Fruit fly (Drosophila melanogaster) whole organism, embryonic: ENCODE data around the gene GNBP3.

ENCODE experiments used
- Abd-B ChIP-seq: fragments of 200-800 bp; sonication (Bioruptor generic); optimal IDR thresholded peaks from 2 replicates; lab custom pipeline; 2018; ENCODE audit warnings: missing biosample characterization, mild to moderate bottlenecking, missing genetic modification characterization, moderate library complexity
- Atf-2 ChIP-seq: fragments of 200-800 bp; sonication (Bioruptor generic); optimal IDR thresholded peaks from 2 replicates; lab custom pipeline; 2016; ENCODE audit warnings: missing biosample characterization, missing genetic modification characterization
- Awh ChIP-seq: fragments of 200-800 bp; sonication (Bioruptor generic); IDR thresholded peaks from 2 replicates; pipeline ENCODE4, ENCODE4 v1.3.6; 2022; ENCODE audit warnings: missing biosample characterization, missing genetic modification characterization
- Blimp-1 ChIP-seq: fragments of 200-800 bp; sonication (Bioruptor generic); optimal IDR thresholded peaks from 3 replicates; lab custom pipeline; 2018; ENCODE audit warnings: missing biosample characterization, missing genetic modification characterization, mild to moderate bottlenecking, moderate library complexity, missing genetic modification reagents
- CG13624 ChIP-seq: fragments of 200-800 bp; sonication (Bioruptor generic); optimal IDR thresholded peaks from 2 replicates; lab custom pipeline; 2016; ENCODE audit warnings: missing biosample characterization, missing genetic modification characterization
- CG14667 ChIP-seq: fragments of 200-800 bp; sonication (Bioruptor generic); IDR thresholded peaks from 2 replicates; pipeline ENCODE4 v1.3.6; 2022; ENCODE audit warnings: missing biosample characterization, missing genetic modification characterization
- CG14965 ChIP-seq: fragments of 200-800 bp; sonication (Bioruptor generic); optimal IDR thresholded peaks from 2 replicates; lab custom pipeline; 2016; ENCODE audit warnings: missing biosample characterization, missing genetic modification characterization, borderline replicate concordance
- CG2199 ChIP-seq: fragments of 200-800 bp; sonication (Bioruptor generic); IDR thresholded peaks from 3 replicates; pipeline ENCODE4 v1.3.6; 2022; ENCODE audit warnings: missing biosample characterization, missing genetic modification characterization
- CG31441 ChIP-seq: fragments of 200-800 bp; sonication (Bioruptor generic); IDR thresholded peaks from 2 replicates; pipeline ENCODE4 v1.3.6; 2022; ENCODE audit warnings: missing biosample characterization, missing genetic modification characterization
- CG32772 ChIP-seq: fragments of 200-800 bp; sonication (Bioruptor generic); IDR thresholded peaks from 2 replicates; pipeline ENCODE4 v1.3.6; 2022; ENCODE audit warnings: missing biosample characterization, missing genetic modification characterization
- CG3838 ChIP-seq: fragments of 200-800 bp; sonication (Bioruptor generic); optimal IDR thresholded peaks from 3 replicates; lab custom pipeline; 2016; ENCODE audit warnings: missing biosample characterization, missing genetic modification characterization
- CG5953 ChIP-seq: fragments of 200-800 bp; sonication (Bioruptor generic); IDR thresholded peaks from 2 replicates; pipeline ENCODE4 v1.3.6; 2022; ENCODE audit warnings: missing biosample characterization, missing genetic modification characterization
- CG6689 ChIP-seq: fragments of 200-800 bp; sonication (Bioruptor generic); IDR thresholded peaks from 2 replicates; pipeline ENCODE4 v1.3.6; 2022; ENCODE audit warnings: missing biosample characterization, missing genetic modification characterization
- CG7839 ChIP-seq: fragments of 200-800 bp; sonication (Bioruptor generic); optimal IDR thresholded peaks from 3 replicates; lab custom pipeline; 2018; ENCODE audit warnings: missing biosample characterization, mild to moderate bottlenecking, missing genetic modification characterization, moderate library complexity
- Chrac-16 ChIP-seq: fragments of 200-800 bp; sonication (Bioruptor generic); optimal IDR thresholded peaks from 3 replicates; lab custom pipeline; 2016; ENCODE audit warnings: missing biosample characterization, missing genetic modification characterization
- D19A ChIP-seq: fragments of 200-800 bp; optimal IDR thresholded peaks from 3 replicates; lab custom pipeline; 2019; ENCODE audit warnings: missing biosample characterization, mild to moderate bottlenecking, missing genetic modification characterization, moderate library complexity
- Drgx ChIP-seq: fragments of 200-800 bp; sonication (Bioruptor generic); IDR thresholded peaks from 2 replicates; pipeline ENCODE4 v1.3.6; 2022; ENCODE audit warnings: missing biosample characterization, missing genetic modification characterization
- E2f2 ChIP-seq: fragments of 200-800 bp; sonication (Bioruptor generic); IDR thresholded peaks from 2 replicates; pipeline ENCODE4 v1.3.6; 2022; ENCODE audit warnings: missing biosample characterization, missing genetic modification characterization
- Ets65A ChIP-seq: fragments of 200-800 bp; sonication (Bioruptor generic); peaks from one replicate; lab custom pipeline; 2016; ENCODE audit warnings: missing biosample characterization, missing genetic modification characterization
- Fer3 ChIP-seq: fragments of 200-800 bp; sonication (Bioruptor generic); optimal IDR thresholded peaks from 2 replicates; lab custom pipeline; 2018; ENCODE audit warnings: missing biosample characterization, mild to moderate bottlenecking, missing genetic modification characterization, moderate library complexity
- HLHmδ ChIP-seq: fragments of 200-800 bp; sonication (Bioruptor generic); optimal IDR thresholded peaks from 2 replicates; lab custom pipeline; 2018; ENCODE audit warnings: missing biosample characterization, mild to moderate bottlenecking, missing genetic modification characterization, moderate library complexity
- Meics ChIP-seq: fragments of 200-800 bp; sonication (Bioruptor generic); optimal IDR thresholded peaks from 2 replicates; lab custom pipeline; 2017; ENCODE audit warnings: missing biosample characterization, mild to moderate bottlenecking, missing genetic modification characterization
- NC2α ChIP-seq: fragments of 200-800 bp; sonication (Bioruptor generic); optimal IDR thresholded peaks from 2 replicates; lab custom pipeline; 2016; ENCODE audit warnings: missing biosample characterization, missing genetic modification characterization
- Nf-YB ChIP-seq: fragments of 200-800 bp; sonication (Bioruptor generic); optimal IDR thresholded peaks from 3 replicates; lab custom pipeline; 2019; ENCODE audit warnings: missing biosample characterization, mild to moderate bottlenecking, missing genetic modification characterization, moderate library complexity
- Pdp1 ChIP-seq, 2 experiments: fragments of 200-800 bp; sonication (Bioruptor generic); optimal IDR thresholded peaks; 3 replicates each; lab custom pipeline; 2016; ENCODE audit warnings: missing biosample characterization in 2 of 2, missing genetic modification characterization in 2 of 2, mild to moderate bottlenecking in 1 of 2, moderate library complexity in 1 of 2
- Sox100B ChIP-seq: fragments of 200-800 bp; sonication (Bioruptor generic); optimal IDR thresholded peaks from 3 replicates; lab custom pipeline; 2018; ENCODE audit warnings: missing biosample characterization, mild to moderate bottlenecking, missing genetic modification characterization
- Sry-δ ChIP-seq: fragments of 200-800 bp; sonication (Bioruptor generic); optimal IDR thresholded peaks from 2 replicates; lab custom pipeline; 2016; ENCODE audit warnings: missing biosample characterization, missing genetic modification characterization
- Xbp1 ChIP-seq: fragments of 200-800 bp; sonication (Bioruptor generic); optimal IDR thresholded peaks from 3 replicates; lab custom pipeline; 2016; ENCODE audit warnings: missing biosample characterization, mild to moderate bottlenecking, missing genetic modification characterization
- bcd ChIP-seq: fragments of 200-800 bp; sonication (Bioruptor generic); optimal IDR thresholded peaks from 2 replicates; lab custom pipeline; 2017; ENCODE audit warnings: missing biosample characterization, mild to moderate bottlenecking, missing genetic modification characterization
- bigmax ChIP-seq: fragments of 200-800 bp; sonication (Bioruptor generic); optimal IDR thresholded peaks from 2 replicates; lab custom pipeline; 2018; ENCODE audit warnings: missing biosample characterization, mild to moderate bottlenecking, missing genetic modification characterization
- btn ChIP-seq: fragments of 200-800 bp; sonication (Bioruptor generic); optimal IDR thresholded peaks from 2 replicates; lab custom pipeline; 2016; ENCODE audit warnings: missing biosample characterization, missing genetic modification characterization
- cad ChIP-seq: fragments of >200 bp; optimal IDR thresholded peaks from 2 replicates; lab custom pipeline; 2017; ENCODE audit warnings: missing biosample characterization, missing genetic modification characterization
- dimm ChIP-seq: fragments of 200-800 bp; sonication (Bioruptor generic); IDR thresholded peaks from 2 replicates; pipeline ENCODE4 v1.3.6; 2022; ENCODE audit warnings: missing biosample characterization, missing genetic modification characterization
- en ChIP-seq: fragments of 200-800 bp; sonication (Bioruptor generic); optimal IDR thresholded peaks from 2 replicates; lab custom pipeline; 2016; ENCODE audit warnings: missing biosample characterization, missing genetic modification characterization
- fd96Cb ChIP-seq: fragments of 200-800 bp; sonication (Bioruptor generic); optimal IDR thresholded peaks from 2 replicates; lab custom pipeline; 2018; ENCODE audit warnings: missing biosample characterization, mild to moderate bottlenecking, missing genetic modification characterization, moderate library complexity
- her ChIP-seq: fragments of 200-800 bp; sonication (Bioruptor generic); optimal IDR thresholded peaks from 2 replicates; lab custom pipeline; 2016; ENCODE audit warnings: missing biosample characterization, missing genetic modification characterization
- hth ChIP-seq: fragments of >200 bp; optimal IDR thresholded peaks from 2 replicates; lab custom pipeline; 2017; ENCODE audit warnings: inconsistent platforms
- inv ChIP-seq: fragments of 200-800 bp; sonication (Bioruptor generic); IDR thresholded peaks from 2 replicates; pipeline ENCODE4 v1.3.6; 2022; ENCODE audit warnings: missing biosample characterization, missing genetic modification characterization; ENCODE audit not compliant: partially characterized antibody
- klu ChIP-seq: fragments of 200-800 bp; sonication (Bioruptor generic); IDR thresholded peaks from 2 replicates; pipeline ENCODE4 v1.3.6; 2022; ENCODE audit warnings: missing biosample characterization, missing genetic modification characterization
- maf-S ChIP-seq: fragments of 200-800 bp; sonication (Bioruptor generic); optimal IDR thresholded peaks from 2 replicates; lab custom pipeline; 2016; ENCODE audit warnings: missing biosample characterization, missing genetic modification characterization
- onecut ChIP-seq: fragments of 200-800 bp; sonication (Bioruptor generic); IDR thresholded peaks from 2 replicates; pipeline ENCODE4 v1.3.6; 2022; ENCODE audit warnings: missing biosample characterization, missing genetic modification characterization
- pfk ChIP-seq: fragments of 200-800 bp; sonication (Bioruptor generic); optimal IDR thresholded peaks from 2 replicates; lab custom pipeline; 2018; ENCODE audit warnings: missing biosample characterization, mild to moderate bottlenecking, missing genetic modification characterization, moderate library complexity
- pros ChIP-seq: fragments of 200-800 bp; sonication (Bioruptor generic); optimal IDR thresholded peaks from 3 replicates; lab custom pipeline; 2019; ENCODE audit warnings: missing biosample characterization, mild to moderate bottlenecking, missing genetic modification characterization, moderate library complexity
- ranshi ChIP-seq: fragments of 200-800 bp; sonication (Bioruptor generic); IDR thresholded peaks from 2 replicates; pipeline ENCODE4 v1.3.6; 2022; ENCODE audit warnings: missing biosample characterization, missing genetic modification characterization
- slbo ChIP-seq: fragments of 200-800 bp; sonication (Bioruptor generic); IDR thresholded peaks from 2 replicates; pipeline ENCODE4 v1.3.6; 2022; ENCODE audit warnings: missing biosample characterization, missing genetic modification characterization
- slp2 ChIP-seq: fragments of 200-800 bp; sonication (Bioruptor generic); optimal IDR thresholded peaks from 2 replicates; lab custom pipeline; 2016; ENCODE audit warnings: missing biosample characterization, missing genetic modification characterization
- sqz ChIP-seq: fragments of 200-800 bp; sonication (Bioruptor generic); optimal IDR thresholded peaks from 3 replicates; lab custom pipeline; 2018; ENCODE audit warnings: missing biosample characterization, mild to moderate bottlenecking, missing genetic modification characterization
- unc-4 ChIP-seq: fragments of 200-800 bp; sonication (Bioruptor generic); IDR thresholded peaks from 2 replicates; pipeline ENCODE4 v1.3.6; 2022; ENCODE audit warnings: missing biosample characterization, missing genetic modification characterization; ENCODE audit not compliant: partially characterized antibody
- wek ChIP-seq: fragments of 200-800 bp; sonication (Bioruptor generic); optimal IDR thresholded peaks from 3 replicates; lab custom pipeline; 2018; ENCODE audit warnings: missing biosample characterization, mild to moderate bottlenecking, missing genetic modification characterization, moderate library complexity

The GNBP3 gene

dm6 chr3L:8974478-8975477, 20.0 kb downstream of the GNBP3 start, which contains the start of the genes pix and Srp68 (continued):
- TF ChIP-seq Blimp-1 (GFP tag; lab: Kevin White, UChicago) (peak; percentile 76), Ets65A (GFP tag; lab: Kevin White, UChicago) (peak; percentile 92), Awh (GFP tag; lab: Robert Waterston, UW) (no peak), CG5953 (GFP tag; lab: Robert Waterston, UW) (no peak), D19A (no peak), Chrac-16 (GFP tag; lab: Kevin White, UChicago) (peak; percentile 75), CG13624 (GFP tag; lab: Kevin White, UChicago) (peak; percentile 63), btn (GFP tag; lab: Kevin White, UChicago) (no peak), E2f2 (GFP tag; lab: Robert Waterston, UW) (peak; percentile 37), CG31441 (no peak), inv (GFP tag; lab: Robert Waterston, UW) (peak; percentile 86), Xbp1 (GFP tag; lab: Kevin White, UChicago) (peak; percentile 72), bigmax (peak; percentile 97), bcd (GFP tag; lab: Kevin White, UChicago) (peak; percentile 51), onecut (GFP tag; lab: Robert Waterston, UW) (0 out of 2 replicates have a peak, but pooled peaks have one; percentile 17), HLHmδ (GFP tag; lab: Kevin White, UChicago) (no peak), NC2α (GFP tag; lab: Kevin White, UChicago) (no peak), wek (GFP tag; lab: Kevin White, UChicago) (no peak), maf-S (GFP tag; lab: Kevin White, UChicago) (peak; percentile 56), CG14667 (0 out of 2 replicates have a peak, but pooled peaks have one; percentile 43), her (GFP tag; lab: Kevin White, UChicago) (no peak), CG14965 (no peak), Pdp1 (GFP tag; optimal IDR thresholded peaks at IDR 0.05; lab: Kevin White, UChicago) (peak; percentile 46 to 68), Abd-B (GFP tag; lab: Kevin White, UChicago) (peak; percentile 83), Nf-YB (GFP tag; lab: Kevin White, UChicago) (no peak), Sry-δ (GFP tag; lab: Kevin White, UChicago) (peak; percentile 84), Sox100B (no peak), hth (lab: Kevin White, UChicago) (no peak), pros (GFP tag; lab: Kevin White, UChicago) (no peak), CG2199 (GFP tag; lab: Robert Waterston, UW) (no peak), slp2 (peak; percentile 28), slbo (GFP tag; lab: Robert Waterston, UW) (peak; percentile 65; the same call in 1 of the 2 replicates), en (GFP tag; lab: Kevin White, UChicago) (no peak), Meics (GFP tag; lab: Kevin White, UChicago) (no peak), unc-4 (GFP tag; lab: Robert Waterston, UW) (peak; percentile 78), CG3838 (no peak), fd96Cb (tag; lab: Kevin White, UChicago) (peak; percentile 47), dimm (GFP tag; lab: Robert Waterston, UW) (no peak), Atf-2 (GFP tag; lab: Kevin White, UChicago) (no peak), cad (no peak), sqz (GFP tag; lab: Kevin White, UChicago) (no peak), CG6689 (GFP tag; lab: Robert Waterston, UW) (no peak), Fer3 (peak; percentile 47), CG7839 (peak; percentile 41), pfk (GFP tag; lab: Kevin White, UChicago) (no peak), CG32772 (GFP tag; lab: Robert Waterston, UW) (0 out of 2 replicates have a peak, but pooled peaks have one; percentile 14), Drgx (GFP tag; lab: Robert Waterston, UW) (no peak), ranshi (GFP tag; lab: Robert Waterston, UW) (peak; percentile 38; the same call in 1 of the 2 replicates), klu (peak; percentile 50; the same call in 1 of the 2 replicates)
